Worm (Caenorhabditis elegans) whole organism, L2 larva: ENCODE results near the gene rpl-28.

ENCODE experiments used
- C34F6.9 ChIP-seq: fragments of 150-350 bp; optimal IDR thresholded peaks from 2 replicates; lab custom pipeline; 2014; ENCODE audit warnings: missing biosample characterization, missing genetic modification characterization
- F13H6.1 ChIP-seq: sonication (generic microtip); optimal IDR thresholded peaks from 2 replicates; lab custom pipeline; 2016; ENCODE audit warnings: missing genetic modification characterization, missing compliant biosample characterization
- R02D3.7 ChIP-seq: fragments of 150-350 bp; optimal IDR thresholded peaks from 2 replicates; lab custom pipeline; 2014; ENCODE audit warnings: missing biosample characterization, missing genetic modification characterization
- Y55F3AM.14 ChIP-seq: fragments of 200-800 bp; sonication (Bioruptor generic); optimal IDR thresholded peaks from 2 replicates; lab custom pipeline; 2018; ENCODE audit warnings: mild to moderate bottlenecking, missing genetic modification characterization, missing compliant biosample characterization
- ZK546.5 ChIP-seq: sonication (generic microtip); optimal IDR thresholded peaks from 2 replicates; lab custom pipeline; 2017; ENCODE audit warnings: missing biosample characterization, missing genetic modification characterization
- alr-1 ChIP-seq: fragments of 150-350 bp; optimal IDR thresholded peaks from 2 replicates; lab custom pipeline; 2014; ENCODE audit warnings: missing biosample characterization, missing genetic modification characterization
- aly-2 ChIP-seq: fragments of 150-350 bp; optimal IDR thresholded peaks from 2 replicates; lab custom pipeline; 2014; ENCODE audit warnings: missing biosample characterization, missing genetic modification characterization
- ceh-16 ChIP-seq: fragments of 150-350 bp; optimal IDR thresholded peaks from 2 replicates; lab custom pipeline; 2014; ENCODE audit warnings: missing biosample characterization, missing genetic modification characterization
- ceh-82 ChIP-seq: fragments of 150-350 bp; optimal IDR thresholded peaks from 2 replicates; lab custom pipeline; 2014; ENCODE audit warnings: missing biosample characterization, missing genetic modification characterization
- crh-2 ChIP-seq: sonication (generic microtip); optimal IDR thresholded peaks from 2 replicates; lab custom pipeline; 2017; ENCODE audit warnings: missing biosample characterization, missing genetic modification characterization
- egl-27 ChIP-seq: sonication (generic microtip); optimal IDR thresholded peaks from 3 replicates; lab custom pipeline; 2017; ENCODE audit warnings: missing biosample characterization, missing genetic modification reagents, missing genetic modification characterization
- elt-1 ChIP-seq: fragments of 150-350 bp; optimal IDR thresholded peaks from 2 replicates; lab custom pipeline; 2014; ENCODE audit warnings: missing biosample characterization, missing genetic modification characterization
- elt-3 ChIP-seq: sonication (generic microtip); optimal IDR thresholded peaks from 2 replicates; lab custom pipeline; 2017; ENCODE audit warnings: missing biosample characterization, missing genetic modification characterization
- fos-1 ChIP-seq: fragments of 150-350 bp; optimal IDR thresholded peaks from 2 replicates; lab custom pipeline; 2014; ENCODE audit warnings: missing biosample characterization, missing genetic modification characterization
- gmeb-1 ChIP-seq: fragments of 150-350 bp; optimal IDR thresholded peaks from 2 replicates; lab custom pipeline; 2014; ENCODE audit warnings: missing biosample characterization, missing genetic modification characterization
- lin-13 ChIP-seq: fragments of 150-350 bp; optimal IDR thresholded peaks from 2 replicates; lab custom pipeline; 2014; ENCODE audit warnings: missing biosample characterization, missing genetic modification reagents, missing genetic modification characterization
- lsy-2 ChIP-seq, 2 experiments: fragments of 150-350 bp in 1 of 2; sonication (generic microtip) in 1 of 2; optimal IDR thresholded peaks; 2 replicates each; lab custom pipeline; 2014 to 2017; ENCODE audit warnings: missing biosample characterization in 2 of 2, missing genetic modification characterization in 2 of 2
- mab-5 ChIP-seq: fragments of 150-350 bp; optimal IDR thresholded peaks from 2 replicates; lab custom pipeline; 2014; ENCODE audit warnings: missing biosample characterization, missing genetic modification characterization
- mdl-1 ChIP-seq, 2 experiments: fragments of 150-350 bp in 1 of 2; sonication (generic microtip) in 1 of 2; optimal IDR thresholded peaks; 2 replicates each; lab custom pipeline; 2017; ENCODE audit warnings: missing biosample characterization in 2 of 2, missing genetic modification characterization in 2 of 2
- nhr-10 ChIP-seq: sonication (generic microtip); optimal IDR thresholded peaks from 2 replicates; lab custom pipeline; 2017; ENCODE audit warnings: missing biosample characterization, missing genetic modification characterization
- nhr-11 ChIP-seq: fragments of 150-350 bp; optimal IDR thresholded peaks from 2 replicates; lab custom pipeline; 2014; ENCODE audit warnings: missing biosample characterization, missing genetic modification characterization
- nhr-23 ChIP-seq: fragments of 150-350 bp; optimal IDR thresholded peaks from 2 replicates; lab custom pipeline; 2014; ENCODE audit warnings: missing biosample characterization, missing genetic modification reagents, missing genetic modification characterization
- nhr-237 ChIP-seq: fragments of 150-350 bp; optimal IDR thresholded peaks from 2 replicates; lab custom pipeline; 2014; ENCODE audit warnings: missing biosample characterization, missing genetic modification characterization
- nhr-6 ChIP-seq: fragments of 150-350 bp; optimal IDR thresholded peaks from 2 replicates; lab custom pipeline; 2014; ENCODE audit warnings: missing biosample characterization, missing genetic modification characterization
- nhr-77 ChIP-seq: fragments of 150-350 bp; optimal IDR thresholded peaks from 2 replicates; lab custom pipeline; 2014; ENCODE audit warnings: missing biosample characterization, missing genetic modification characterization
- sem-4 ChIP-seq: fragments of 150-350 bp; optimal IDR thresholded peaks from 2 replicates; lab custom pipeline; 2014; ENCODE audit warnings: missing biosample characterization, missing genetic modification reagents, missing genetic modification characterization
- skn-1 ChIP-seq: sonication (generic microtip); optimal IDR thresholded peaks from 2 replicates; lab custom pipeline; 2017; ENCODE audit warnings: missing biosample characterization, missing genetic modification characterization
- snpc-4 ChIP-seq: fragments of 150-350 bp; optimal IDR thresholded peaks from 2 replicates; lab custom pipeline; 2014; ENCODE audit warnings: missing biosample characterization, missing genetic modification characterization
- unc-39 ChIP-seq: fragments of 150-350 bp; optimal IDR thresholded peaks from 2 replicates; lab custom pipeline; 2014; ENCODE audit warnings: missing biosample characterization, missing genetic modification characterization
- unc-55 ChIP-seq: fragments of 150-350 bp; sonication (generic microtip); optimal IDR thresholded peaks from 3 replicates; lab custom pipeline; 2014; ENCODE audit warnings: missing biosample characterization, missing genetic modification reagents, missing genetic modification characterization
- unc-62 ChIP-seq: fragments of 150-350 bp; optimal IDR thresholded peaks from 2 replicates; lab custom pipeline; 2014; ENCODE audit warnings: missing biosample characterization, missing genetic modification reagents, missing genetic modification characterization
- ztf-1 ChIP-seq: fragments of 200-800 bp; sonication (Bioruptor generic); conservative IDR thresholded peaks from 2 replicates; pipeline ENCODE4 v1.3.6; 2022; ENCODE audit warnings: missing genetic modification characterization, missing compliant biosample characterization
- ztf-4 ChIP-seq: fragments of 150-350 bp; optimal IDR thresholded peaks from 2 replicates; lab custom pipeline; 2014; ENCODE audit warnings: missing biosample characterization, missing genetic modification characterization

Gene rpl-28

DNA sequence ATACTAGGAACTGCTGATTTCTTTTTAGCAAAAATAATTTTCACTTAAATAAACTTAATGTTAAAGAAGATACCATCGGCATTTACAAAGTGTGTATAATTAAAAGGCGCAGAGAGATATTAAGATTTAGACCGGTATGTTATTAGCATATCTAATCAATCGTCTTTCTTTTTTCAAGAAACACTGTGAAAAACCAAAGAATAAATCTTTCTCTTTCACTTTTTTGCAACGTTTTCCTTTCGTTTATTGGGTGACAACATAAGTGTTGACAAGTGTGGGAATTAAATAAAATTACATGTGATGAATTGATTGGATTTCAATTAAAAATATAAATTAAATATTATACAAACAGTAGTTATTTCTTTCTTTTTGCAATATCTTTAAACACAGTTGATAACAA lies 24.5 kb upstream of the rpl-28 start, which contains the start of gene C15C8.8:
TSS of gene C15C8.8 (minus strand) at position 101 of the 400 bp plus-strand sequence.
- TF ChIP-seq skn-1 (tag; lab: Kevin White, UChicago) (no peak), ZK546.5 (no peak), mdl-1 (tag; optimal IDR thresholded peaks at IDR 0.05; lab: Kevin White, UChicago) (no peak), snpc-4 (tag; lab: Kevin White, UChicago) (no peak), R02D3.7 (tag; lab: Kevin White, UChicago) (no peak), nhr-23 (tag; lab: Kevin White, UChicago) (no peak), sem-4 (tag; lab: Kevin White, UChicago) (no peak), gmeb-1 (tag; lab: Kevin White, UChicago) (no peak), unc-39 (tag; lab: Kevin White, UChicago) (no peak), F13H6.1 (tag; lab: Kevin White, UChicago) (no peak), crh-2 (no peak), mab-5 (tag; lab: Kevin White, UChicago) (no peak), ztf-1 (GFP tag; lab: Robert Waterston, UW) (no peak), ceh-16 (tag; lab: Kevin White, UChicago) (no peak)
- TF ChIP-seq, all 48 proteins: peak for 0

DNA sequence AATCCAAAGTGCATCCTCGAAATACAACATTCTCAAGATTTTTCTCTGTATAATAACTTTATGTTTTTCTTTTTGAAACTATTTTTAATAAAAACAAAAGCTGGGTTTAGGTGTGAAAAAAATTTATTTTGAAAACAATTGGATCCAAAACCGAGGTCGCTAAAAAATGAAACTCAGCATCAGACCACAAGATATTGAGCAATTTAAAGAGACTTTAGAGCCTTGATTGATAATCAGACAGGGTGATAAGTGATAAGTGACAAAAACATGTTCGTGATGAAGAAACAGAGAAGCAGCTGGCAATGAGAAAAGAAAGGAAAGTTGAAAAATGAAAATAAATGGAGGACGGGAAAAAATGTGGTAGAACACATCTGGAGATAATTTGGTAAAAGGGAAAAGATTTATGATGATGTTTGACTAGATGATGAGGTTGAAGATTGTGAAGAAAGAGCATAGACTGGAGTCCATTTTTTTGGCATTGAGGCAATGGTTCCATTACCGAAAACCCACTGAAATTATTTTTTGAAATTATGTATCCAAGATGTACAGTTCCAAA lies 23.7 kb upstream of the rpl-28 start, which contains the start of gene C15C8.6:
TSS of gene C15C8.6 (minus strand) at position 51 of the 556 bp plus-strand sequence.
- TF ChIP-seq ceh-82 (tag; lab: Kevin White, UChicago), result no peak
- no peak for TF ChIP-seq elt-3
- no peak for TF ChIP-seq skn-1 (tag; lab: Kevin White, UChicago)
- TF ChIP-seq ztf-4 (tag; lab: Kevin White, UChicago), result no peak
- TF ChIP-seq mab-5 (tag; lab: Kevin White, UChicago), result no peak
- TF ChIP-seq unc-62 (GFP tag; lab: Kevin White, UChicago), result no peak
- no peak for TF ChIP-seq unc-55 (GFP tag; lab: Kevin White, UChicago)
- no peak for TF ChIP-seq lin-13 (GFP tag; lab: Kevin White, UChicago)
- TF ChIP-seq mdl-1 (tag; optimal IDR thresholded peaks at IDR 0.05; lab: Kevin White, UChicago), result no peak
- no peak for TF ChIP-seq gmeb-1 (tag; lab: Kevin White, UChicago)
- no peak for TF ChIP-seq nhr-6
- no peak for TF ChIP-seq fos-1 (tag; lab: Kevin White, UChicago)

- no peak for TF ChIP-seq C34F6.9 (tag; lab: Kevin White, UChicago)
- TF ChIP-seq lin-13 (GFP tag; lab: Kevin White, UChicago), result no peak
- TF ChIP-seq ZK546.5, result no peak
- no peak for TF ChIP-seq egl-27 (tag; lab: Kevin White, UChicago)
- TF ChIP-seq, all 48 proteins: peak for 0
Observed at ce11 chrV:12749558-12749957, 21.6 kb upstream of the rpl-28 start.

DNA sequence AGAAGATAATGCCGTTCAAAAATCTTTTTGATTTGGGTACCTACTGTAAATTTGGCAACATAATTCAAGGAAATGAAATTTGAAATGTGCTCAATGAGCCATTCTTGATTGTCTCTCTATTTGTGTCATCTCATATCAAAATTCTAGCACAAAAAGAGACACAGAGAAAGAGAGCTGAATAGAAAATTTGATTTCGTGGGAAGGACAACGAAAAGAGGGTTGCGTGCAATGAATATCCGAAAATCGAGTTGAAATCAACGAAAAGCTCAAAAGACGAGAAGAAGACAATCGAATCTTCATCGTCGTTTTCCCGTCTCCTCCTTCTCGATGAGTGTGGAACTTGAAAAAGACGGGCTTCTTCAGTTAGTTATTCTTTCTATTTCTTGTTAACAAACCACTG lies 19.9 kb upstream of the rpl-28 start, which contains the start of gene C15C8.5:
TSS of gene C15C8.5 (plus strand) at position 152 of the 400 bp plus-strand sequence.
- TF ChIP-seq ztf-1 (GFP tag; lab: Robert Waterston, UW) (no peak), ceh-82 (tag; lab: Kevin White, UChicago) (no peak), aly-2 (tag; lab: Kevin White, UChicago) (no peak), nhr-11 (tag; lab: Kevin White, UChicago) (no peak), elt-1 (tag; lab: Kevin White, UChicago) (no peak), nhr-77 (tag; lab: Kevin White, UChicago) (no peak), nhr-10 (tag; lab: Kevin White, UChicago) (no peak), lin-13 (GFP tag; lab: Kevin White, UChicago) (no peak), unc-39 (tag; lab: Kevin White, UChicago) (no peak), R02D3.7 (tag; lab: Kevin White, UChicago) (no peak), unc-55 (GFP tag; lab: Kevin White, UChicago) (no peak), nhr-237 (tag; lab: Kevin White, UChicago) (no peak), unc-62 (GFP tag; lab: Kevin White, UChicago) (no peak), nhr-6 (no peak)

- TF ChIP-seq lsy-2 (tag; optimal IDR thresholded peaks at IDR 0.05; lab: Kevin White, UChicago) (no peak), nhr-237 (tag; lab: Kevin White, UChicago) (no peak), aly-2 (tag; lab: Kevin White, UChicago) (no peak), Y55F3AM.14 (GFP tag; lab: Kevin White, UChicago) (no peak), alr-1 (tag; lab: Kevin White, UChicago) (no peak), ceh-16 (tag; lab: Kevin White, UChicago) (no peak)
Observed at ce11 chrV:12747431-12747830, 19.5 kb upstream of the rpl-28 start, which contains the start of gene C15C8.4. Gene C15C8.4 (minus strand): TSS chrV:12747463.
